Worm (Caenorhabditis elegans) whole organism, L3 larva: Measurements from ENCODE around the gene alh-3.

Experiments used
- R02D3.7 ChIP-seq: fragments of 150-350 bp; optimal IDR thresholded peaks from 2 replicates; lab custom pipeline; 2014; ENCODE audit warnings: missing biosample characterization, missing genetic modification characterization
- ZK546.5 ChIP-seq: sonication (generic microtip); optimal IDR thresholded peaks from 2 replicates; lab custom pipeline; 2017; ENCODE audit warnings: missing biosample characterization, missing genetic modification characterization
- ceh-16 ChIP-seq: sonication (generic microtip); optimal IDR thresholded peaks from 2 replicates; lab custom pipeline; 2017; ENCODE audit warnings: missing biosample characterization, missing genetic modification characterization
- ceh-28 ChIP-seq: fragments of 150-350 bp; optimal IDR thresholded peaks from 2 replicates; lab custom pipeline; 2014; ENCODE audit warnings: missing biosample characterization, missing genetic modification reagents, missing genetic modification characterization
- ceh-9 ChIP-seq: sonication (generic microtip); optimal IDR thresholded peaks from 2 replicates; lab custom pipeline; 2018; ENCODE audit warnings: missing biosample characterization, missing genetic modification characterization
- egl-27 ChIP-seq: sonication (generic microtip); optimal IDR thresholded peaks from 4 replicates; lab custom pipeline; 2017; ENCODE audit warnings: missing biosample characterization, missing genetic modification reagents, missing genetic modification characterization
- elt-1 ChIP-seq: fragments of 150-350 bp; optimal IDR thresholded peaks from 2 replicates; lab custom pipeline; 2014; ENCODE audit warnings: missing biosample characterization, missing genetic modification characterization
- elt-2 ChIP-seq: sonication (generic microtip); optimal IDR thresholded peaks from 2 replicates; lab custom pipeline; 2016; ENCODE audit warnings: missing genetic modification reagents, mild to moderate bottlenecking, missing genetic modification characterization, missing compliant biosample characterization
- eor-1 ChIP-seq, 2 experiments: fragments of 150-350 bp; optimal IDR thresholded peaks; 2 replicates each; lab custom pipeline; 2014 to 2018; ENCODE audit warnings: missing biosample characterization in 2 of 2, missing genetic modification characterization in 2 of 2
- fkh-10 ChIP-seq: sonication (generic microtip); optimal IDR thresholded peaks from 2 replicates; lab custom pipeline; 2017; ENCODE audit warnings: missing biosample characterization, missing genetic modification reagents, missing genetic modification characterization
- fkh-2 ChIP-seq: fragments of 150-350 bp; optimal IDR thresholded peaks from 2 replicates; lab custom pipeline; 2014; ENCODE audit warnings: missing biosample characterization, missing genetic modification reagents, missing genetic modification characterization
- hmg-11 ChIP-seq: sonication (generic microtip); optimal IDR thresholded peaks from 2 replicates; lab custom pipeline; 2016; ENCODE audit warnings: missing genetic modification characterization, missing compliant biosample characterization
- jun-1 ChIP-seq: fragments of 150-350 bp; optimal IDR thresholded peaks from 2 replicates; lab custom pipeline; 2014; ENCODE audit warnings: missing biosample characterization, missing genetic modification reagents, missing genetic modification characterization
- lin-15B ChIP-seq: fragments of 150-350 bp; optimal IDR thresholded peaks from 2 replicates; lab custom pipeline; 2014; ENCODE audit warnings: missing biosample characterization, missing genetic modification characterization
- lin-39 ChIP-seq: fragments of 150-350 bp; optimal IDR thresholded peaks from 2 replicates; lab custom pipeline; 2018; ENCODE audit warnings: missing biosample characterization, missing genetic modification reagents, missing genetic modification characterization
- mml-1 ChIP-seq: fragments of 150-350 bp; sonication (generic microtip); optimal IDR thresholded peaks from 3 replicates; lab custom pipeline; 2014; ENCODE audit warnings: missing biosample characterization, missing genetic modification characterization
- nfya-1 ChIP-seq: sonication (generic microtip); optimal IDR thresholded peaks from 2 replicates; lab custom pipeline; 2017; ENCODE audit warnings: missing genetic modification characterization, mild to moderate bottlenecking, missing compliant biosample characterization, antibody characterized with exemption, moderate library complexity; ENCODE audit not compliant: insufficient read depth
- nhr-11 ChIP-seq: fragments of 150-350 bp; optimal IDR thresholded peaks from 2 replicates; lab custom pipeline; 2014; ENCODE audit warnings: missing biosample characterization, missing genetic modification characterization
- nhr-237 ChIP-seq: fragments of 150-350 bp; optimal IDR thresholded peaks from 2 replicates; lab custom pipeline; 2014; ENCODE audit warnings: missing biosample characterization, missing genetic modification characterization
- nhr-25 ChIP-seq: sonication (generic microtip); optimal IDR thresholded peaks from 2 replicates; lab custom pipeline; 2017; ENCODE audit warnings: missing biosample characterization, missing genetic modification characterization
- nhr-28 ChIP-seq: fragments of 150-350 bp; optimal IDR thresholded peaks from 2 replicates; lab custom pipeline; 2014; ENCODE audit warnings: missing biosample characterization, missing genetic modification characterization
- nhr-43 ChIP-seq: sonication (generic microtip); optimal IDR thresholded peaks from 2 replicates; lab custom pipeline; 2016; ENCODE audit warnings: mild to moderate bottlenecking, missing genetic modification characterization, missing compliant biosample characterization; ENCODE audit not compliant: poor library complexity, severe bottlenecking
- nhr-76 ChIP-seq: fragments of 150-350 bp; sonication (generic microtip); optimal IDR thresholded peaks from 5 replicates; lab custom pipeline; 2014; ENCODE audit warnings: missing biosample characterization, missing genetic modification characterization
- nhr-77 ChIP-seq: fragments of 150-350 bp; optimal IDR thresholded peaks from 2 replicates; lab custom pipeline; 2014; ENCODE audit warnings: missing biosample characterization, missing genetic modification characterization
- pha-4 ChIP-seq: fragments of 150-350 bp; optimal IDR thresholded peaks from 2 replicates; lab custom pipeline; 2014; ENCODE audit warnings: missing biosample characterization, missing genetic modification reagents, missing genetic modification characterization
- pqm-1 ChIP-seq: fragments of 150-350 bp; optimal IDR thresholded peaks from 2 replicates; lab custom pipeline; 2017; ENCODE audit warnings: missing biosample characterization, missing genetic modification characterization, inconsistent platforms
- sea-2 ChIP-seq: fragments of 150-350 bp; sonication (generic microtip); optimal IDR thresholded peaks from 4 replicates; lab custom pipeline; 2014; ENCODE audit warnings: missing biosample characterization, missing genetic modification reagents, missing genetic modification characterization
- skn-1 ChIP-seq: fragments of 150-350 bp; optimal IDR thresholded peaks from 2 replicates; lab custom pipeline; 2014; ENCODE audit warnings: missing biosample characterization, missing genetic modification characterization
- snpc-4 ChIP-seq: fragments of 150-350 bp; optimal IDR thresholded peaks from 2 replicates; lab custom pipeline; 2014; ENCODE audit warnings: missing biosample characterization, missing genetic modification characterization
- unc-62 ChIP-seq: fragments of 150-350 bp; sonication (generic microtip); optimal IDR thresholded peaks from 4 replicates; lab custom pipeline; 2014; ENCODE audit warnings: missing biosample characterization, missing genetic modification reagents, missing genetic modification characterization
- zag-1 ChIP-seq: fragments of 150-350 bp; optimal IDR thresholded peaks from 2 replicates; lab custom pipeline; 2014; ENCODE audit warnings: missing biosample characterization, missing genetic modification characterization
- ztf-4 ChIP-seq: fragments of 150-350 bp; optimal IDR thresholded peaks from 2 replicates; lab custom pipeline; 2014; ENCODE audit warnings: missing biosample characterization, missing genetic modification characterization

alh-3 gene

ce11 chrIV:11009928-11010327, 12.5 kb upstream of the alh-3 start:
- TF ChIP-seq ztf-4 (no peak), fkh-10 (no peak), nhr-28 (tag; lab: Kevin White, UChicago) (no peak), pqm-1 (no peak), pha-4 (tag; lab: Kevin White, UChicago) (no peak), ceh-16 (tag; lab: Kevin White, UChicago) (no peak), snpc-4 (tag; lab: Kevin White, UChicago) (no peak), lin-39 (no peak), egl-27 (no peak), jun-1 (tag; lab: Kevin White, UChicago) (no peak), sea-2 (GFP tag; lab: Kevin White, UChicago) (no peak)
- TF ChIP-seq, all 47 proteins: peak for 0

- TF ChIP-seq nhr-237 (tag; lab: Kevin White, UChicago) (no peak), snpc-4 (tag; lab: Kevin White, UChicago) (no peak), skn-1 (no peak), unc-62 (GFP tag; lab: Kevin White, UChicago) (no peak), nhr-28 (tag; lab: Kevin White, UChicago) (no peak), ztf-4 (no peak), zag-1 (tag; lab: Kevin White, UChicago) (no peak), fkh-2 (tag; lab: Kevin White, UChicago) (no peak), R02D3.7 (tag; lab: Kevin White, UChicago) (no peak), mml-1 (tag; lab: Kevin White, UChicago) (no peak), ceh-9 (tag; lab: Kevin White, UChicago) (no peak), pha-4 (tag; lab: Kevin White, UChicago) (no peak), nhr-76 (tag; lab: Kevin White, UChicago) (no peak), elt-2 (no peak), pqm-1 (no peak), elt-1 (tag; lab: Kevin White, UChicago) (no peak), nhr-43 (tag; lab: Kevin White, UChicago) (no peak), nhr-77 (tag; lab: Kevin White, UChicago) (no peak), ceh-16 (tag; lab: Kevin White, UChicago) (no peak), ceh-28 (tag; lab: Kevin White, UChicago) (no peak)
Observed at ce11 chrIV:11011920-11012319, 10.5 kb upstream of the alh-3 start, which contains the start of gene ndx-9. ndx-9 (minus strand) TSS chrIV:11012020.

ce11 chrIV:11015881-11016280, 6.5 kb upstream of the alh-3 start, which contains the start of gene F13H10.3:
F13H10.3 (minus strand) TSS chrIV:11015953.
- TF ChIP-seq elt-1 (tag; lab: Kevin White, UChicago) (no peak), eor-1 (tag; optimal IDR thresholded peaks at IDR 0.05; lab: Kevin White, UChicago) (no peak), nhr-25 (tag; lab: Kevin White, UChicago) (no peak), elt-2 (peak; percentile 86), pqm-1 (peak; percentile 66)

ce11 chrIV:11019962-11020550, 2.3 kb upstream of the alh-3 start, which contains the start of gene F13H10.8:
F13H10.8 (plus strand) TSS chrIV:11020517.
- TF ChIP-seq ZK546.5 (no peak), nhr-11 (tag; lab: Kevin White, UChicago) (no peak), snpc-4 (tag; lab: Kevin White, UChicago) (peak; percentile 28), lin-15B (tag; lab: Kevin White, UChicago) (peak; percentile 25), eor-1 (tag; optimal IDR thresholded peaks at IDR 0.05; lab: Kevin White, UChicago) (no peak), pha-4 (tag; lab: Kevin White, UChicago) (peak; percentile 93), ceh-9 (tag; lab: Kevin White, UChicago) (no peak), nfya-1 (peak; percentile 31), hmg-11 (tag; lab: Kevin White, UChicago) (peak; percentile 58), nhr-25 (tag; lab: Kevin White, UChicago) (peak; percentile 21), pqm-1 (peak; percentile 3), elt-2 (peak; percentile 76)
- TF ChIP-seq, all 47 proteins: peak for 8
